Fruit fly (Drosophila melanogaster): ENCODE data around the gene PGAP5.

The PGAP5 gene

DNA sequence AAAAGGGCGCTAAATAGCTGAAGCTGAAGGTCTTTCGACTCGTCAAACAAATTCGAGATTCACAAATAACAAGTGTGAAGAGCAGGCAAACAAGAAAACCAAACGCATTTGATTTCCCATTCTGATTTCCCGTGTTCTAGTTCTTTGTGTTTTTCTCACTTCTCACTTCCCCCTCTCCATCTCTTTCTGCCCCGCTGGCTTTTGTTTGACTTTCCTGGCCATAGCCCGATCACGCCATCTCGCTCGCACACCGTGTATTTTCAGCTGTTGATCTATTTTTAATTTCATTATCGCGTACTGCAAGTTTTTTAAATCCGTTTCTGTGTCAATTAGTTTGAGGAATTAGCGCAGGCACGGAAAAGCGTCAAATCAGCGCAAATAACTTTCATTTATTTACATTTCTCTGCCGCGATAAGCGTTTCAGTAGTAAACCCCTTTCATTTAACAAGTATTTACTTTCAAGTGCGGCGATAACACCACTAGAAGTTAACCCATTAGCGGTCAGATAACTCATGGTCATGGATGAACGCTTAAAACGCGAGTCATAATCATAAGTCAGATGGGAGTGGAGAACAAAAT lies 35.0 kb upstream of the PGAP5 start (continued):
- TF ChIP-seq Vsx1 (GFP tag; optimal IDR thresholded peaks at IDR 0.05): peak; percentile 33
- no peak for TF ChIP-seq h (optimal IDR thresholded peaks at IDR 0.05)
- no peak for TF ChIP-seq Atf-2 (GFP tag; optimal IDR thresholded peaks at IDR 0.05)
- no peak for TF ChIP-seq br (optimal IDR thresholded peaks at IDR 0.05)
- peak; percentile 9 for TF ChIP-seq CG6813 (GFP tag; optimal IDR thresholded peaks at IDR 0.05)
- TF ChIP-seq usp (GFP tag; optimal IDR thresholded peaks at IDR 0.05): no peak
- no peak for TF ChIP-seq CG10543 (GFP tag; optimal IDR thresholded peaks at IDR 0.05)
- TF ChIP-seq NK7.1 (GFP tag; optimal IDR thresholded peaks at IDR 0.05): no peak
- peak; percentile 15 for TF ChIP-seq wek (GFP tag; optimal IDR thresholded peaks at IDR 0.05)
- no peak for TF ChIP-seq CG2712 (tag; optimal IDR thresholded peaks at IDR 0.05)
- TF ChIP-seq CG7745 (tag; optimal IDR thresholded peaks at IDR 0.05): peak; percentile 2
- TF ChIP-seq dmrt99B (tag; optimal IDR thresholded peaks at IDR 0.05): no peak
- TF ChIP-seq CG13624 (GFP tag; optimal IDR thresholded peaks at IDR 0.05): no peak
- TF ChIP-seq cad (GFP tag; optimal IDR thresholded peaks at IDR 0.05): no peak
- no peak for TF ChIP-seq fd102C (GFP tag; optimal IDR thresholded peaks at IDR 0.05)
- 0 out of 2 replicates have a peak, but pooled peaks have one; percentile 45 for TF ChIP-seq sens-2 (GFP tag; IDR thresholded peaks at IDR 0.05)
- TF ChIP-seq amos (GFP tag; IDR thresholded peaks at IDR 0.05; ENCODE audit: partially characterized antibody): 0 out of 2 replicates have a peak, but pooled peaks have one; percentile 17
- TF ChIP-seq Sox100B (GFP tag; optimal IDR thresholded peaks at IDR 0.05): no peak
- TF ChIP-seq crol (GFP tag; IDR thresholded peaks at IDR 0.05): peak; percentile 72
- TF ChIP-seq ind (GFP tag; optimal IDR thresholded peaks at IDR 0.05): no peak
- peak in 1 of 2 experiments; percentile 78 for TF ChIP-seq tll (GFP tag; optimal IDR thresholded peaks at IDR 0.05)
- TF ChIP-seq Eip74EF (GFP tag; optimal IDR thresholded peaks at IDR 0.05): peak in 1 of 2 experiments; percentile 53
- no peak for TF ChIP-seq HLH54F (GFP tag; optimal IDR thresholded peaks at IDR 0.05)
- TF ChIP-seq CG2199 (GFP tag; IDR thresholded peaks at IDR 0.05): 0 out of 3 replicates have a peak, but pooled peaks have one; percentile 8
- no peak for TF ChIP-seq dmrt11E (tag; optimal IDR thresholded peaks at IDR 0.05)
- TF ChIP-seq lab (GFP tag; optimal IDR thresholded peaks at IDR 0.05): peak; percentile 3
- TF ChIP-seq exex (tag; optimal IDR thresholded peaks at IDR 0.05): peak; percentile 46
- TF ChIP-seq wdn (GFP tag; IDR thresholded peaks at IDR 0.05): no peak
- TF ChIP-seq sd (tag; optimal IDR thresholded peaks at IDR 0.05): peak; percentile 18
- TF ChIP-seq caup (GFP tag; optimal IDR thresholded peaks at IDR 0.05; ENCODE audit: severe bottlenecking): peak; percentile 4
- no peak for TF ChIP-seq Ada2b (GFP tag; IDR thresholded peaks at IDR 0.05)
- TF ChIP-seq cwo (GFP tag; optimal IDR thresholded peaks at IDR 0.05): no peak
- TF ChIP-seq otp (GFP tag; IDR thresholded peaks at IDR 0.05): peak; percentile 4; the same call in 1 of the 3 replicates
- peak; percentile 21 for TF ChIP-seq grn (GFP tag; optimal IDR thresholded peaks at IDR 0.05)
- TF ChIP-seq Dip3 (GFP tag; optimal IDR thresholded peaks at IDR 0.05): no peak
- TF ChIP-seq Hmr (GFP tag; optimal IDR thresholded peaks at IDR 0.05): peak; percentile 4
- no peak for TF ChIP-seq CG17829 (tag; optimal IDR thresholded peaks at IDR 0.05)
- 0 out of 4 replicates have a peak, but pooled peaks have one; percentile 50 for TF ChIP-seq chinmo (GFP tag; IDR thresholded peaks at IDR 0.05; ENCODE audit: partially characterized antibody)
- TF ChIP-seq Mad (GFP tag; optimal IDR thresholded peaks at IDR 0.05): no peak

DNA sequence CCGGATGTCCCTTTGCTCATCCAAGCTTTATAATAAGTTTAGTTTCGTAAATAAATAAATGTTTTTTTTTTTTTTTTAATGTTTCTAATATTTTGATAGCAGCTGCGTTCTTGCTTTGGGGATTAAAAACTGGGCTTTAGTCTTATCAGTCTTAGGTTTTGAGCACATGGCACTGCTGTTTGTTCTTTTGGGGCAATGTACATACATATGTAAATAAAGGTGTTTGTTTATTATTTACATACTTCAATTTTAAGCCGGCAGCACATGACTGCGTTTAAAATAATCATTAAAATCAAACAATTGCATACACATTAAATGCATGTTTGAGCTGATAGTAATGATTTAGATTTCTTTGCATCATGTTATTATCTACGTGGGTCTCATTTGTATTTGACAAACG lies 34.5 kb upstream of the PGAP5 start:
- no peak for TF ChIP-seq Lpt (GFP tag; optimal IDR thresholded peaks at IDR 0.05)
- TF ChIP-seq CG11504 (tag; optimal IDR thresholded peaks at IDR 0.05): peak; percentile 75
- peak; percentile 96 for TF ChIP-seq CG3407 (GFP tag; optimal IDR thresholded peaks at IDR 0.05)
- TF ChIP-seq B-H2 (GFP tag; optimal IDR thresholded peaks at IDR 0.05): no peak
- peak; percentile 71 for TF ChIP-seq CG4424 (GFP tag; optimal IDR thresholded peaks at IDR 0.05)
- peak; percentile 24; the same call in 2 of the 3 replicates for TF ChIP-seq ase (GFP tag; IDR thresholded peaks at IDR 0.05)
- no peak for TF ChIP-seq Tbp (GFP tag; optimal IDR thresholded peaks at IDR 0.05)
- TF ChIP-seq tap (tag; optimal IDR thresholded peaks at IDR 0.05): peak; percentile 78
- no peak for TF ChIP-seq CG14860 (GFP tag; IDR thresholded peaks at IDR 0.05; ENCODE audit: partially characterized antibody)
- peak; percentile 90 for TF ChIP-seq Med (GFP tag)
- peak; percentile 91 for TF ChIP-seq CG9727 (GFP tag; optimal IDR thresholded peaks at IDR 0.05)
- no peak for TF ChIP-seq HmgD (GFP tag; optimal IDR thresholded peaks at IDR 0.05)
- no peak for TF ChIP-seq rib (GFP tag; IDR thresholded peaks at IDR 0.05)
